Worm (Caenorhabditis elegans) whole organism, L4/young adult: Measurements from ENCODE around the gene rhgf-2.

Experiments used
- W03F9.2 ChIP-seq: fragments of 150-350 bp; optimal IDR thresholded peaks from 2 replicates; lab custom pipeline; 2014; ENCODE audit warnings: missing biosample characterization, missing genetic modification characterization
- dao-5 ChIP-seq: sonication (generic microtip); optimal IDR thresholded peaks from 2 replicates; lab custom pipeline; 2016; ENCODE audit warnings: missing genotype, missing genetic modification characterization, moderate library complexity, missing compliant biosample characterization
- him-1 ChIP-seq: sonication (generic microtip); optimal IDR thresholded peaks from 2 replicates; lab custom pipeline; 2016; ENCODE audit warnings: missing genotype, missing genetic modification reagents, missing genetic modification characterization, missing compliant biosample characterization

ce11 chrII:4102723-4103122, 2.1 kb downstream of the rhgf-2 start:
- TF ChIP-seq him-1 (tag; lab: Kevin White, UChicago) (no peak), dao-5 (no peak), W03F9.2 (tag; lab: Kevin White, UChicago) (no peak)
